Fruit fly (Drosophila melanogaster): Measurements from ENCODE around the gene CG4951.

DNA sequence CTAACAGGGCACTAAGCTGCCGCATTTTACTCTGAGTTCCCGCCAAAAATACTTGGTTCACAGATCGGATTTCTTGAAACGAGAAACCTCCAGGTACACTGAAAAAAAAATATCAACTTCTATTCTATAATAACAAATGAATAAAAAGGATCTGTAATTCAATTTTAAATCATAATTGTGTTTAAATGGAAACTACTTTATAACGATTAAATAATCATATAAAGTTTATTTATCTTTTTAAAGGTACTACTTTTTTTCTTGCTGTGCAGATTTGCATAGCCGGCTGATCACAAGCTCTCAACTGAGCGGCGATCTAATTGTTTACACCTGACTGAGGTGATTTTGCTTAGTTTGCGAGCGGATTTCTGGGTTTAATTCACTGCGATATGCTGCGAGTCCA, 33.4 kb upstream of the CG4951 start:
- TF ChIP-seq Dfd (GFP tag; optimal IDR thresholded peaks at IDR 0.05) (no peak), pan (optimal IDR thresholded peaks at IDR 0.05) (no peak), CG9705 (GFP tag; optimal IDR thresholded peaks at IDR 0.05) (no peak)

All from whole organism, wandering third instar larva.